Worm (Caenorhabditis elegans) whole organism, late embryonic: ENCODE data around the gene M03A1.3.

Experiments
- ceh-30 ChIP-seq: fragments of 150-350 bp; optimal IDR thresholded peaks from 2 replicates; lab custom pipeline; 2014; ENCODE audit warnings: missing biosample characterization, missing genetic modification characterization
- ets-4 ChIP-seq: sonication (generic microtip); optimal IDR thresholded peaks from 2 replicates; lab custom pipeline; 2016; ENCODE audit warnings: missing genetic modification characterization, missing compliant biosample characterization
- pha-4 ChIP-seq: fragments of 150-350 bp; optimal IDR thresholded peaks from 2 replicates; lab custom pipeline; 2018; ENCODE audit warnings: missing biosample characterization, missing genetic modification reagents, missing genetic modification characterization
- unc-3 ChIP-seq, 2 experiments: fragments of 200-800 bp in 1 of 2; sonication (Bioruptor generic) in 1 of 2; sonication (generic microtip) in 1 of 2; conservative IDR thresholded peaks in 1 of 2; optimal IDR thresholded peaks in 1 of 2; 2 replicates each; pipeline versions ENCODE4 v1.3.6 to Lab custom; 2016 to 2022; ENCODE audit warnings: missing compliant biosample characterization in 2 of 2, missing genetic modification characterization in 2 of 2, missing genetic modification reagents in 1 of 2

- TF ChIP-seq pha-4 (tag; lab: Kevin White, UChicago) (no peak), ets-4 (tag; lab: Kevin White, UChicago) (no peak), unc-3 (GFP tag; conservative IDR thresholded peaks at IDR 0.05; lab: Robert Waterston, UW) (no peak), unc-3 (tag; optimal IDR thresholded peaks at IDR 0.05; lab: Kevin White, UChicago) (no peak), ceh-30 (tag; lab: Kevin White, UChicago) (no peak)
These were observed 42.7 kb downstream of the M03A1.3 start for ce11 chrII:4600276-4600675.
